Fruit fly (Drosophila melanogaster): Measurements from ENCODE around the gene CG9154.

The CG9154 gene

DNA sequence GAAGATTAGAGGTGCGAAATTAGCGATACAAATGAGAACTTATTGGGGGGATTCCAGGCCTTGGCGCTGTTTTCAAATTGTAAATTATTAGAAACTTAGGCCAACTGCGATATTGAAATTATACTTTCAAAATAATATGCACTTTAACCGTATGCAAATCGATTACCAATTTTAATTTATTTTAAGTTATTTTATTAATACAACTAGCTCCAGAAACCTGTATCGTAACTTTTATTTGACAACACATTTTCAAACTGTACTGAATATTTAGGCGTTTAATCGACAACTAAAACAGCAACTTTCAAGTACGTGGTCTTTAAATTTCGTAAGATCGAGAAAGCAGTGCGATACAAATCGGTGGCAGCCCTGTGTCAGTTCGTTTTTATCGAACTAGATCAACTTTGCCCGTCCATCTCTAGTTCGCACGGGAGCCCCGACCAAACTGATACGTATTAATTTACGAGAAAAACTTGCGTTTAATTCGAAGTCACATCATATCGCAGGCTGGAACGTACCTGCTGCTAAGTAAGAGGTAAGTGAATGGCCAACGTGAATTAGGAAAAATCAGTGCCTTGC lies at the start of gene CG9154, which contains the start of gene Kr-h2:
TSS of gene CG9154 (minus strand) at position 31 of the 576 bp plus-strand sequence.
TSS of gene Kr-h2 (plus strand) at position 335 of the 576 bp plus-strand sequence.
- no peak for TF ChIP-seq noc (tag; optimal IDR thresholded peaks at IDR 0.05)

DNA sequence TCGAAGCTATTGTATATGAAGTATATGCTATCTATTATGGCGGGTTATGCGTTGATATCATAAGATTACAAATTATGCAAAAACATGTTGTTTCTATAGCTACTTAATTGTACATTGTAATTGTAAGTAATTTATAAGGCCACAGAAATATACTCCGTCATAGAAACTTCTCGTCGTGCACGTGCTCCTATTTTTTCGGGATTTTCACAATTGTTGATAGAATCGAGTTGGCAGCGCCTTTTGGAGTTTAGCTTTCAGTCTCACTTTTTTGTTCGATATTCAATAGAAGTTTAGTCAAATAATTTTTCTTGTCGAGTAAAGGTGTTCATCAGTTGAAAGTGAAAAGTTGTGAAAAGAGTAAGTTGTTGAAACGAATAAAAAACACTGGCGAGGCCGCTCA lies 47.7 kb upstream of the CG9154 start, which contains the start of gene CG31642:
TSS of gene CG31642 (plus strand) at position 301 of the 400 bp plus-strand sequence.
- TF ChIP-seq noc (tag; optimal IDR thresholded peaks at IDR 0.05) = no peak

DNA sequence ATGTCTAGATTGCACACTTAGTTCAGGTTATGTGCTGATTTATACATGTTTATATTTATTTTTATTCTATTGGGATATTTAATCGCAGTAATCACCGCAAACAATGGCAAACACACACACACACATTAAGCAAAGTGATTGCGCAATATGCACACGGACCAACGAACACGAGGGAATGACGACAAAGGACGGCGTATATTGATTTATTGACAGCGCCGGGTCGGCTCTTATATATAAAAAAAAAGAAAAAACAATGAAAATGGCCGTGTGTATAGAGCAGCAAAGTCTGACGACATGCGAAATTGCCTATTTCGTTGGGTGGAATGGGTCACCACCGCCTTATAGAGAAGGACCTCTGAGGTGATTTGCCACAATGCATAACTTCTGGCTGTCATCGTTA lies 40.3 kb upstream of the CG9154 start:
- TF ChIP-seq noc (tag; optimal IDR thresholded peaks at IDR 0.05) = no peak

DNA sequence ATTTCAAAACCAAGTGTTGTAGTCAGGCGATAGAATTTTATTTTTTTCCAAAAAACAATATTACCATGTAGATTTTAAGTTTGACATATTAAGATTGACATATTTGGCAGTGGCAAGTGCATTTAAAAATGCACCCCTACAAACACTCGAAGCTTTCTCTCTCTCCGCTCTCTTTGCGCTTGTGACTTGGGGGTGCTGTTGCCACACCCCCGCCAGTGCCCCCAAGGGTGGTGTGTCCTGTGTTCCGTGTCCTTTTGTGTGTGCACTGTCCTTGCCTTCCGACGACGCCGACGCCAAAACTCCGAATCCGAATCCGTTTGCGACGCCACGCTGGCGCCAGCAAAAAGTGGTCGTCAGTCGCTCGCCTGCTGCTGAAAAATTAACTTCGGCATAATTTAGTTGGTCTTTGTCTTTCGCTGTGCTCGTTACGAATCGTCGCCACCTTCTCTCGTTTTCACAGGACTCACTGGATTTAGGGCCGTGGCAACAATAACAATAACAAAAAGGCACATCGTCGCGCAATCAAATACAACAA lies 38.9 kb upstream of the CG9154 start:
- TF ChIP-seq noc (tag; optimal IDR thresholded peaks at IDR 0.05) = no peak

DNA sequence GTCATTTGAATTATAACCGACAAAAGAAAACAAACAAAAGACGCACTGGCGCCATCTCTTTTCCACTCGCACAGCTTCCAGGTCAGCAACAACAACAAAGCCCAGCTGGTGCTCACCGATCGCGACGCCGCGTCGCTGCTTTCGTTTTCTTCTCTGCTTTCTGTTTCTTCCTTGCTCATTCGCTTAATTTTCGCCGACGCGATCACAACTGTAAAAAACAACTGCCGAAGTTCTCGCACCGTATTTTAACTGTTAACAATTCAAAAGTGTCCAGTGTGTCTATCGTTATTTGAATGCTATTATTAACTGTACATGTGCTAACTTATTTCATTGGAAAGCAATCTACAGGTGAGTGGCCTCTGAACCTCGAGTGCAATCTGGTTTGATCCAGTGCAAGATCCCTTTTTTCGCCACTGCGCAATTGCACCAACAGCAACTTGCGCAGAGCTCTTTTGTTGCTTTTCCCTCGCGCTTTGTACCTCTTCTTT lies 29.8 kb upstream of the CG9154 start, which contains the start of gene stai:
TSS of gene stai (plus strand) at position 176 of the 488 bp plus-strand sequence.
- TF ChIP-seq noc (tag; optimal IDR thresholded peaks at IDR 0.05) = no peak

DNA sequence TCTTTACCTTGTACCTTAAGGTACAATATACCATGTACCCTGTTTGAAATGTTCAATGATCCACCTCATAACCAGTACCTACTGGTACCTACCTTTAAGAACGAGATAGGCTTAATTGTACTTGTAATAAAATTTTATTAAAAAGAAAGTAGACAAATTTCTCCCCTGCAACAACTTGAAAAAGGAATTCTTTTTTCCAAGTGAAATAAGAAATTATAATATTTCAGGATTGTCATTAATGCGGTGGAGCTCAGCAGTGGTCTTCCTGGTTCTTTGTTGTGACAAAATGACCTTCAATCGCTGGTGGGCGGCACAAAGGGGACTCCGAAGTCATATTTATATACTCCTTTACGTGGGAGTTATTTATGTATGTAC lies 28.8 kb upstream of the CG9154 start:
- TF ChIP-seq noc (tag; optimal IDR thresholded peaks at IDR 0.05) = no peak

DNA sequence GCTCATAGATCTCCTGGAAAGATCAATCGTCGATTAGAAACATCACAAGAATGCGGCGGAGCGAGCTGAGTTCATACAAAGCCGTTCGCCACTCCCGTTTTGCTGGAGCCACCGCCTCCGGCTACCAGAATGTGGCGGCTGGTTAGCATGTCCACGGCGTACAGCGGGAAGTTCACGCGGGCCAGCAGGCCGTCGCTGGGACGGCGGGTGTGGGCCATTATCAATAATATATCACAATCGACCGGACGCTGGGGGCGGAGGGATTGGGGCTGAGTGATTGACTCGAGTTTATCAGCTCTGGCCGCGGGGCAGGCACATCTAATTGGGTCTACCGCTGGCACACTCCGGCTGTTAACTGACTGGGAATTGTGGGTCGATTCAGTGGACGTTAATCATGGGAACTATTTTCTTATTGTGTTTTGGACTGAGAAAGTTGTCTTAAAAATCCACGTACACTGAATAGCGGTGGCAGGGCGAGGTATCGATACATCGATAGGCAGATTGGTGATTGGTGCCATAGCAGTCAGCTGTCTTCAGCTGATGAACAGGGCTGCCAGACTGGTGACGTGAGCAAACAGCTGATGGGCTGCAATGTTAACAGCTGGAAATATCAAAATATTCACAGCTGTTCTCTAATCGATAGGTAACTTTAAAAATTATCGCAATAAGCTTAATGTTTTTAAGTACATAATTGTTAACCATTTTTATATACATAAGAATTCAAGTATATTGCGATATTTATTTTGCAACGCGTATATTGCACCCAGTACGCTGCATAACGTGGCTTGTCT lies 28.2 kb upstream of the CG9154 start, which contains the start of gene CG9175:
TSS of gene CG9175 (minus strand) at position 488 of the 791 bp plus-strand sequence.
- TF ChIP-seq noc (tag; optimal IDR thresholded peaks at IDR 0.05) = peak; percentile 56

DNA sequence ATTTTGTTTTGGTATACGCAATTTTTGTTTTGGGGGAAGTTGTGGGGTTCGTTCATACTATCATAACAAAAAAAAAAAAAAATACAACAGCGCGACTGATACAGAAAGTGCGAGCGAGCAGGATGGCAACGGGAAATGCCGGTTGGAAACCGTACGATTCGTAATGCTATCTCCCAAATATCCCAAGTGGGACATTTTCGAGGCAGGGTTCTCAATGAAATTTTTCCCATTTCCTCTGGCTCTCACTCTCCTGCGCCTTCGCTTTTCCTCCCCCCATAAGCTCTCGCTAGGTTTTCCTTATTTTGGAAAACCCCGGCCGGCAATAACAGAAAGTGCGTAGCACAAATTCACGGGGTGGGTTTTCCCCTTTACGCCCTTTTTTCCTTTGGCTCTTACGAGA lies 21.8 kb upstream of the CG9154 start:
- TF ChIP-seq noc (tag; optimal IDR thresholded peaks at IDR 0.05) = no peak

DNA sequence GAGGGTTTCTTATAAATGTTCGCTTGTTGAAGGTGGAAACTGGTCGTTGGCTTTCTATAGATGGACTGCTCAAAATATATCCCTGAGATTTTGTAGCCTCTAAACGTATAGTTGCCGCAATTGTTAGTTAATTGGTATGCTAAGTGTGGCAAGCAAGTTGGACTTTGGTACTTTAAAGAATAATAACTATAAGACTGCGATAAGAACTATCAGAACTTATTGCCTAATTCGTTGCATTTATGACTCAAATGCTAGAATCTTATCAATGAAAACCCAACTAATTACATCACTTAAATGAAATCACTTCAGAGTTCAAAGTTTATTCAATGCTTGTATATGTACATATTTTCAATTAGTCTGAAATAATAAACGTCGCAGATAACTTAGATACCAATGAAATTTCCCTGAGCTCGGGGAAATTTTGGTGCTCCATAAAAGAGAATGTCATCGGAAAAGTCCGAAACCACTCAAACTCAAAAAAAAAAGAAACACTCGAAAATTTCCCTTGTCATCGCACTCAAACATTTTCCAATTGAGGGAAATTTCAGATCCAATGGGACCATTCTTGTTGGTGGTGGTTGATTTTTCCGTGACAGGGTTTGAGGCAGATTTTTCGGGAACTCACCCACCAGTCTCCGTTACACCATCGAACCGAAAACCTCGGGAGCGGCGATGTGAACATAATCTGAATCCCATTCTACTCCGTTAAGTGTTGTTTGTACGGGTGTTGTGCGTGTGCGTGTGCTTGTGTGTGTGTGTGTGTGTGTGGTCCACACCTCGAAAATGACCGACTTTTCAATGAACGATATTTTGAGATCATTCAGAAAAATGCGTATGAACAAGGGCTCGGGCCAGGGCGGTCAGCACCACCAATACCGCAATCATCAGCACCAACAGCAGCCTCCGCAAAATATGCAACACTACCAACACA lies 20.6 kb upstream of the CG9154 start, which contains the start of gene CG45075:
TSS of gene CG45075 (plus strand) at position 627 of the 931 bp plus-strand sequence.
- no peak for TF ChIP-seq noc (tag; optimal IDR thresholded peaks at IDR 0.05)

DNA sequence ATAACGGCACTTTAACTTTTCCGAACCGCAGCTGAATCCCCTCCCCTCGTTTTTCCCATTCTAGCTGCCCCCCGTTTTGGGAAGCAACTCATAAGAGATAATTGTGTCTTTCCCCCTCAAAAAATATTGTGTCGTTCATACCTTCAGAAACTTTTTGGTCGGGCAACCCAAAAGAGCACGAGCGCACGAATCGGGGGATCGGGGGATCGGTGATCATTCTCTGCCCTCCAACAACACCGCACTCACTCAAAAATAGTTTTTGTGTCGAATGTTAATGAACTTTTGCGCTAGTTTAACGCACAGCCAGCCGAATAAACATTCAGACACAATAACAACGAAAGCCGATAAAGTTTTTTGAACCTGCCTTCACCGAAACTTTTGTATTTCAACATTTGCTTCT lies 19.9 kb upstream of the CG9154 start:
- peak; percentile 22 for TF ChIP-seq noc (tag; optimal IDR thresholded peaks at IDR 0.05)

DNA sequence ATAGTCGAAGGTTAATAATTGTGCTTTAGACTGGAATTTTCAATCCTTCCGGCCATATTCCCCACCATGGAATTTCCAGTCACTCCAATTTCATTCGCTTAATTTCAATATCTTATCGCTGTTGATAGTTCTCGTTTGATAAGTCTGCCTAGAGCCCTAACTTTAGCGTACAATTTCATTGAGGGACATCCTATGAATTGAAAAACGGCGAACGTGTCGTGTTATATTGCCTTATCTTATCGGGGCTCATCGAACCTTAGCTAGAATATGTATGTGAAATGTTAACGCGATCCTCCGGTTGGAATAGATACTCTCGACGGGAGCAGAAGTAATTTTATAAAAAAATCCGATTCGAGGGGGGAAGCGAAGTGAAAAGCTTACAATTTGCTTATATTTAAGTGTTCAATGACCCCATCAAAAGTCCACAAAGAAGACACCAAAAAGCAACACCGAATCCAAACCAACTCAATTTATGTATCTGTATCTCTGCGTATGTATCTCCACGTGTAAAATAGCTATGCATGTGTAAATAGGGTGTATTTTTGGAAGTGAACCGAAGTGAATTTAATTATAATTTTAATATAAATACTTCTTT lies 19.2 kb upstream of the CG9154 start:
- no peak for TF ChIP-seq noc (tag; optimal IDR thresholded peaks at IDR 0.05)

DNA sequence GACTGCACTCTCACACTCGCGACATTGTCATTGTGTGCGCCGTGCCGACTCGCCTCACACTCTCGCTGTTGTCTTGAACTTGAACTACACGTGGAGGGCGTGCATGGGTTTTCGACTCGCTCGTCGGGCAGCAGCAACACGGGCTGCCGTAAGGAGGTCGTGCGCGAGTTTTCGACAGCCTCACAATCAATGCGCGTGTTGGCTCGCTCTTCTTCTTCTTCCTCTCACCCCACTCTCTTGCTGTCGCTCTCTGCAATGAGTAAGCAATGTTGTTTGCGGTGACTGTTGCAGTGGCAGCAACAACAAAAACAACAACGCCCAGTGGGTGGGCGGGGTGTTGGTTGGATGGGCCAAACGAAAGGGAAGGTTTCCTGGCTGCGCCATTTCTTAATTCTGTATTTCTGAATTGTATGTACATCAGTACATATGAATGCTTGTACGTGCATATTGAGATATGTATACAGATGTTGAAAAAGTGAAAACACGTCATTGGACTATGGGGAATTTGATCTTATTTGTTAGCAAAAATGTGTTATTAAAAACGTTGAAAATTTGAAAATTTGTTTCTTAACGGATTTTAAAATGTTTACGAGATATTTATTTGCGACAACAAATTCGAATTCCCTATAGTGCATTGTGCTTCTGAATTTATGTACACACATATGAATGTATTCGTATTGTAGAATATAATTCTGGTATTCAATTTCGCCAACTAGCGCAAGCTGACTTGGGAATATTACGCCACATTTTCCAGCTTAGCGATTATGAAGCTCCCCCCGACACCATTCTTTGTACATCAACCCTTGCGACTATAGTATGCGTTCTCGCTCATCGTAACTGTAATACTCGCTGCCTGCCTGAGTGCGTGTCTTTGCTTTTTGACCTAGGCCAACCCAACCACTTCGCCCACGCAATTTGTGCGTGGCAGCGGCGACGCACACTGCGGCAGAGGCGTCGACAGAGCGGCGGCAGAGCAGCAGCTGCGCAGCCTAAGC lies 18.2 kb upstream of the CG9154 start:
- peak; percentile 65 for TF ChIP-seq noc (tag; optimal IDR thresholded peaks at IDR 0.05)

DNA sequence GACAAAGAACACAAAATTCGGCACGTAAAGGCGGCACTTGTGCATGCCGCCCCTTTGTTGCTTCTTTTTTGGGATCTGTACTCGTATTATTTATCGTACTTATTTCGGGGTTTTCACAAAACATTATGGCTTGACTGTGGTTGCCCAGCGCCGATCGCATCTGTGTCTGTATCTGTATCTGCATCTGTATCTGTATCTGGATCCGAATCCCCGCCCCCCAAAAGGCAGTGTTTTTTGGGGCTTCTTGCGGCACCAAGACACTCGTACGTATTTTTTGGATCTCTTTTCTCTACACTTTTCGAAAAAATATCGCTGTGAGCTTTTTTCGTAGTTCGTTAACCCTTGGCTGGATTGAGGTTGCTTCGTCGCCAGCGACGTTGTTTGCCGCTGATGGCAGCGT lies 17.2 kb upstream of the CG9154 start:
- no peak for TF ChIP-seq noc (tag; optimal IDR thresholded peaks at IDR 0.05)

DNA sequence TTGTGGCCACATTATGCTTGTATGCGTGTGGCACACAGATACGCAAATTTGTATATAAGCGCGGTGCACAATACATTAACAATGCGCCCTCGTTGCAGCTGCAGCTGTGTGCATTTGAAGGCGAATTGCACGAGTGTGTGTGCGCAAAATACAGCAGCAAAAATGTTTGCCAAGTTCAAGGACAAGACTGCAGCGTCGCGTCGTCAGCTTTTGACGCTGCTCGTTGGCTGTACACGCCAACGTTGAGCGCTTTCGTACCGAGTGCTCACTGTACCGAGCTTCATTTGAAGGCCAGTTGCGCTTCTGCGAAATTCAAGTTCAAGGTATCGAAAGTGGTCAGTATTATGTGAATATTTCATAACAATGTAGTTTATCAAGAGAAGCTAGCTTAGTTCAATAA lies 16.3 kb upstream of the CG9154 start:
- TF ChIP-seq noc (tag; optimal IDR thresholded peaks at IDR 0.05) = no peak

Data from whole organism, larva.